Worm (Caenorhabditis elegans) whole organism, young adult: ENCODE measurements around the gene K01A6.7.

ENCODE experiments used
- Y95B8A.8 ChIP-seq: fragments of 200-800 bp; sonication (Bioruptor generic); IDR thresholded peaks from 2 replicates; pipeline ENCODE4 v1.3.6; 2022; ENCODE audit warnings: missing genetic modification reagents, missing genetic modification characterization, missing compliant biosample characterization
- ceh-100 ChIP-seq: fragments of 200-800 bp; sonication (Bioruptor generic); IDR thresholded peaks from 2 replicates; pipeline ENCODE4 v1.3.6; 2022; ENCODE audit warnings: missing genetic modification reagents, missing genetic modification characterization, missing compliant biosample characterization
- ceh-58 ChIP-seq: fragments of 200-800 bp; sonication (Bioruptor generic); IDR thresholded peaks from 2 replicates; pipeline ENCODE4 v1.3.6; 2022; ENCODE audit warnings: missing genetic modification characterization, missing compliant biosample characterization
- egrh-3 ChIP-seq: fragments of 200-800 bp; sonication (Bioruptor generic); IDR thresholded peaks from 2 replicates; pipeline ENCODE4 v1.3.6; 2022; ENCODE audit warnings: missing genetic modification reagents, missing genetic modification characterization, missing compliant biosample characterization
- him-1 ChIP-seq: sonication (generic microtip); optimal IDR thresholded peaks from 2 replicates; lab custom pipeline; 2016; ENCODE audit warnings: missing genotype, missing genetic modification reagents, missing genetic modification characterization, missing compliant biosample characterization
- let-526 ChIP-seq: fragments of 200-800 bp; sonication (Bioruptor generic); IDR thresholded peaks from 2 replicates; pipeline ENCODE4 v1.3.6; 2022; ENCODE audit warnings: missing genetic modification reagents, missing genetic modification characterization, missing compliant biosample characterization
- nfya-1 ChIP-seq: sonication (generic microtip); optimal IDR thresholded peaks from 2 replicates; lab custom pipeline; 2017; ENCODE audit warnings: antibody characterized with exemption, missing compliant biosample characterization, missing genetic modification characterization, borderline replicate concordance; ENCODE audit not compliant: insufficient read depth
- ztf-6 ChIP-seq: fragments of 200-800 bp; sonication (Bioruptor generic); IDR thresholded peaks from 2 replicates; pipeline ENCODE4 v1.3.6; 2022; ENCODE audit warnings: missing genetic modification reagents, missing genetic modification characterization, missing compliant biosample characterization

- TF ChIP-seq nfya-1 (tag; lab: Kevin White, UChicago) = no peak
- TF ChIP-seq him-1 (tag; lab: Kevin White, UChicago) = no peak
- no peak for TF ChIP-seq ceh-100
- no peak for TF ChIP-seq Y95B8A.8
- TF ChIP-seq egrh-3 (GFP tag; lab: Robert Waterston, UW) = no peak
- no peak for TF ChIP-seq ztf-6 (GFP tag; lab: Robert Waterston, UW)
- TF ChIP-seq let-526 (GFP tag; lab: Robert Waterston, UW) = no peak
- no peak for TF ChIP-seq ceh-58 (GFP tag; lab: Robert Waterston, UW)
Observed at ce11 chrIV:11760700-11761459, 22.5 kb upstream of the K01A6.7 start, which contains the start of gene T12A7.2.
